Fruit fly (Drosophila melanogaster): ENCODE results near the gene CG13898.

DNA sequence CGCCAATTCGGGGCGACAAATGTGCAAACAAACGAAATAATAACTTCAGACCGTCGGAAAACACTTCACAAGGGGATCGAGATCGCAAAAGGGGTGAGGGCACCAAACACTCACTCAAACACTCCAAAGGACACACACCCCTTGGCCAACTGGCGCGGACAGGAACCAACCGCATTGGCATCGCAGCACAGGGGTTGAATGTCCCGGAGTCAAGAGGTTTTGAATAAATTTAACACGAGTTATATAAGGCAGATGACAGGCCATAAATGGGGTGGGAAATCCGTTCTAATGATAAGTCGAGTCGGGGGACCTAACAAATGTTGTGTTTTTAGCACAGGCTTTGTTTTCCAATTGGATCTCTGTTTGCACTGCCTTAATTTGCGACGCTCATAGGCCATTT lies 21.3 kb downstream of the CG13898 start:
- TF ChIP-seq Dll (optimal IDR thresholded peaks at IDR 0.05) = no peak
- TF ChIP-seq pan (optimal IDR thresholded peaks at IDR 0.05) = no peak
- TF ChIP-seq usp (GFP tag; optimal IDR thresholded peaks at IDR 0.05) = no peak
- no peak for TF ChIP-seq EcR (GFP tag; optimal IDR thresholded peaks at IDR 0.05)
- TF ChIP-seq psq (optimal IDR thresholded peaks at IDR 0.05) = no peak

All from whole organism.